Fruit fly (Drosophila melanogaster): ENCODE results near the gene CG8509.

DNA sequence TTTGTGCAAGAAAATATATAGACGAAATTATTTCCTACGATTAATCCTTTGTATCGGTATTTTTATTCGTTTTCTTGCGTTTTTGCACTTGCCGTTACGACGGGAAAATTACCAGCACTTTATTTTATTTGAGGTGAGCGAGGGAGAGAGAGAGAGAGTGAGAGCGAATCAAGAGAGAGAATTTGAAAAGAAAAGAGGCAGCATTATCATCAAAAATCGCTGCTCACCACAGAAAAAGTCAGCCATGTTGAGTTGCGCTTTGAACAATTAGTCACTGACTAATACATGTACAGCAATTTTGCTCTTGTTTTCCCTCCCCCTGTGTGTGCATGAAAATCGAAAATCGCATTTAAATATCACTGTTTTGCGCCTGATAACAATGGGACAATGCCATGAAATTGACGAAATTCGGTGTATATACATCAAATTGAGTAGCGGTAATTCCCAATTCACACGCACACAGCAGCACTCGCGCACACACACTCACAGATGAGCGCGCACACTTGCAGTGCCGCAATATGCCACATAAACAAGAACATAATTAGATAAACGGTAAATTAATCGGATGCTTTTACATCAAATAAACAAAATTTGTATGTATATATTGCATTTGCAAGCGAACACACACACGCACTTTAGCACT lies 25.4 kb downstream of the CG8509 start:
- TF ChIP-seq CG11617 (GFP tag; optimal IDR thresholded peaks at IDR 0.05) = peak; percentile 38
- TF ChIP-seq CG7045 (GFP tag; optimal IDR thresholded peaks at IDR 0.05) = no peak
- no peak for TF ChIP-seq CG33017 (tag; optimal IDR thresholded peaks at IDR 0.05)
- no peak for TF ChIP-seq CG7101 (tag; optimal IDR thresholded peaks at IDR 0.05)
- no peak for TF ChIP-seq CG5204 (GFP tag; optimal IDR thresholded peaks at IDR 0.05)
- TF ChIP-seq CG1620 (GFP tag; optimal IDR thresholded peaks at IDR 0.05) = no peak
